Worm (Caenorhabditis elegans) whole organism, L3 larva: ENCODE results near the gene Y17G7B.23.

Source experiments
- ZK546.5 ChIP-seq: sonication (generic microtip); optimal IDR thresholded peaks from 2 replicates; lab custom pipeline; 2017; ENCODE audit warnings: missing biosample characterization, missing genetic modification characterization
- ama-1 ChIP-seq: fragments of 150-350 bp; optimal IDR thresholded peaks from 2 replicates; lab custom pipeline; 2018
- egl-5 ChIP-seq: fragments of 150-350 bp; optimal IDR thresholded peaks from 2 replicates; lab custom pipeline; 2017; ENCODE audit warnings: missing biosample characterization, missing genetic modification reagents, missing genetic modification characterization, inconsistent platforms
- elt-2 ChIP-seq: sonication (generic microtip); optimal IDR thresholded peaks from 2 replicates; lab custom pipeline; 2016; ENCODE audit warnings: missing genetic modification reagents, mild to moderate bottlenecking, missing genetic modification characterization, missing compliant biosample characterization
- fkh-10 ChIP-seq: sonication (generic microtip); optimal IDR thresholded peaks from 2 replicates; lab custom pipeline; 2017; ENCODE audit warnings: missing biosample characterization, missing genetic modification reagents, missing genetic modification characterization
- nfya-1 ChIP-seq: sonication (generic microtip); optimal IDR thresholded peaks from 2 replicates; lab custom pipeline; 2017; ENCODE audit warnings: missing genetic modification characterization, mild to moderate bottlenecking, missing compliant biosample characterization, antibody characterized with exemption, moderate library complexity; ENCODE audit not compliant: insufficient read depth
- nhr-12 ChIP-seq: fragments of 150-350 bp; optimal IDR thresholded peaks from 2 replicates; lab custom pipeline; 2014; ENCODE audit warnings: missing biosample characterization, missing genetic modification characterization
- nhr-237 ChIP-seq: fragments of 150-350 bp; optimal IDR thresholded peaks from 2 replicates; lab custom pipeline; 2014; ENCODE audit warnings: missing biosample characterization, missing genetic modification characterization
- pqm-1 ChIP-seq: fragments of 150-350 bp; optimal IDR thresholded peaks from 2 replicates; lab custom pipeline; 2017; ENCODE audit warnings: missing biosample characterization, missing genetic modification characterization, inconsistent platforms
- sea-2 ChIP-seq: fragments of 150-350 bp; sonication (generic microtip); optimal IDR thresholded peaks from 4 replicates; lab custom pipeline; 2014; ENCODE audit warnings: missing biosample characterization, missing genetic modification reagents, missing genetic modification characterization
- tbx-2 ChIP-seq: sonication (generic microtip); optimal IDR thresholded peaks from 2 replicates; lab custom pipeline; 2016; ENCODE audit warnings: mild to moderate bottlenecking, missing genetic modification characterization, missing compliant biosample characterization
- unc-39 ChIP-seq: sonication (generic microtip); optimal IDR thresholded peaks from 4 replicates; lab custom pipeline; 2017; ENCODE audit warnings: missing biosample characterization, missing genetic modification characterization
- ztf-11 ChIP-seq: fragments of 150-350 bp; optimal IDR thresholded peaks from 2 replicates; lab custom pipeline; 2014; ENCODE audit warnings: missing biosample characterization, missing genetic modification characterization
- ztf-4 ChIP-seq: fragments of 150-350 bp; optimal IDR thresholded peaks from 2 replicates; lab custom pipeline; 2014; ENCODE audit warnings: missing biosample characterization, missing genetic modification characterization

ce11 chrII:12039039-12039438 is 40.0 kb downstream of the Y17G7B.23 start, which contains the start of gene tpi-1:
- no peak for TF ChIP-seq pqm-1 (tag; lab: Kevin White, UChicago)
- no peak for TF ChIP-seq sea-2 (GFP tag; lab: Kevin White, UChicago)
- no peak for TF ChIP-seq fkh-10
- TF ChIP-seq ztf-4 (tag; lab: Kevin White, UChicago): no peak
- TF ChIP-seq tbx-2 (tag; lab: Kevin White, UChicago): no peak
- no peak for TF ChIP-seq nfya-1 (tag; lab: Kevin White, UChicago)
- TF ChIP-seq egl-5 (tag; lab: Kevin White, UChicago): no peak
- TF ChIP-seq nhr-12 (tag; lab: Kevin White, UChicago): no peak
- no peak for TF ChIP-seq ama-1 (lab: Kevin White, UChicago)
- no peak for TF ChIP-seq nhr-237
- TF ChIP-seq ZK546.5: no peak
- TF ChIP-seq ztf-11 (tag; lab: Kevin White, UChicago): no peak
- no peak for TF ChIP-seq elt-2 (tag; lab: Kevin White, UChicago)
- TF ChIP-seq unc-39 (tag; lab: Kevin White, UChicago): no peak
